Worm (Caenorhabditis elegans): ENCODE results near the gene fbxa-56.

fbxa-56 gene

DNA sequence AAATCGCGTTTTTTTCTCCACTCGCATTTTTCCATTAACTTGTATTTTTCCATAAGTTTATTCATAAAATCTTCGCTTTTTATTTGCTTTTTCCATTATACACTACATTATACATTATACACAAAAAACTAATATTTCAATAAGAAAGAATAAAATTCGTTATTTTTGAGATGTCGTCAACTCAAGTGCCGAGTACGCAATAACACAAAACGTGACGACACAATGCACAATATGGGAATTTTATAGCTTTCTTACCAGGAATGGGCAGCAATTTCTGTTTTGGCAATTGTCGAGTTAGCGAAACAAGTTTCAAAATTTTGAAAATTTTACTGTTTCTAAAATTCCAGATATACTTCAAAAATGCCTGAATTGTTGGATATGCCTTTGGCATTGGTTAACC is 14.3 kb upstream of the fbxa-56 start, which contains the start of gene fbxa-10:
Gene fbxa-10, plus strand, starts transcription at position 207 of the 400 bp plus-strand sequence.
- TF ChIP-seq unc-62 (GFP tag; optimal IDR thresholded peaks at IDR 0.05) = no peak
- no peak for TF ChIP-seq repo-1 (tag; optimal IDR thresholded peaks at IDR 0.05)
- no peak for TF ChIP-seq lin-35 (GFP tag; optimal IDR thresholded peaks at IDR 0.05)
- no peak for TF ChIP-seq lsl-1 (GFP tag; optimal IDR thresholded peaks at IDR 0.05)
- no peak for TF ChIP-seq lir-1 (GFP tag; conservative IDR thresholded peaks at IDR 0.05)
- TF ChIP-seq ztf-28 (GFP tag; IDR thresholded peaks at IDR 0.05) = no peak
- TF ChIP-seq ztf-26 (tag; optimal IDR thresholded peaks at IDR 0.05) = no peak
- no peak for TF ChIP-seq madf-10 (tag; optimal IDR thresholded peaks at IDR 0.05)
- no peak for TF ChIP-seq F33H1.4 (GFP tag; IDR thresholded peaks at IDR 0.05)
- TF ChIP-seq snpc-1.3 (tag; optimal IDR thresholded peaks at IDR 0.05; ENCODE audit: insufficient read depth) = no peak
- no peak for TF ChIP-seq B0035.1 (tag; optimal IDR thresholded peaks at IDR 0.05)
- TF ChIP-seq aptf-2 (GFP tag; conservative IDR thresholded peaks at IDR 0.05) = no peak
- TF ChIP-seq hmg-20 (GFP tag; IDR thresholded peaks at IDR 0.05) = no peak
- no peak for TF ChIP-seq F52B5.7 (tag; optimal IDR thresholded peaks at IDR 0.05)
- no peak for TF ChIP-seq chd-7 (tag; optimal IDR thresholded peaks at IDR 0.05)
- no peak for TF ChIP-seq ztf-18 (tag; optimal IDR thresholded peaks at IDR 0.05)
- no peak for TF ChIP-seq attf-5 (GFP tag; optimal IDR thresholded peaks at IDR 0.05)

DNA sequence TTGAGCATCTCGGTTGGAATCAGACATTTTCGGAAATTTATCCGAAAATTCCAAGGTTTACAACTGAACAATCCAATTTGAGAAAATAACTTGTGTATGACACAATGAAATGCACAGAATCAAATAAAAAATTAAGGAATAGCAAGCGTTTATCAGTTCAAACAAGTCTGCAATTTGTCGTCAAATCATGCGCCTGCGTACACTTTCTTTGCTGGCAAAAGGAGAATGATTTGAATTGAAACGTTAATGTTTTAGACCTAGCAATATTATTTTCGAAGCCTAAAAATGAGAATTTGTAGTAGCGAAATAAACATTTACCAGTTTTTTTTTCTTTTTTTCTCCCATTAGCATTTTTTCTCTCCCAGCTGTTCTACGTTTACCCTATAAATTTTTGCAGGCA is 12.6 kb upstream of the fbxa-56 start, which contains the start of the genes fbxa-67 and fbxa-11:
Gene fbxa-67, minus strand, starts transcription at position 199 of the 400 bp plus-strand sequence.
Gene fbxa-11, plus strand, starts transcription at position 398 of the 400 bp plus-strand sequence.
- no peak for TF ChIP-seq F57C9.4 (tag; optimal IDR thresholded peaks at IDR 0.05)
- no peak for TF ChIP-seq ztf-25 (GFP tag; IDR thresholded peaks at IDR 0.05)
- TF ChIP-seq mxl-1 (tag; optimal IDR thresholded peaks at IDR 0.05) = no peak

DNA sequence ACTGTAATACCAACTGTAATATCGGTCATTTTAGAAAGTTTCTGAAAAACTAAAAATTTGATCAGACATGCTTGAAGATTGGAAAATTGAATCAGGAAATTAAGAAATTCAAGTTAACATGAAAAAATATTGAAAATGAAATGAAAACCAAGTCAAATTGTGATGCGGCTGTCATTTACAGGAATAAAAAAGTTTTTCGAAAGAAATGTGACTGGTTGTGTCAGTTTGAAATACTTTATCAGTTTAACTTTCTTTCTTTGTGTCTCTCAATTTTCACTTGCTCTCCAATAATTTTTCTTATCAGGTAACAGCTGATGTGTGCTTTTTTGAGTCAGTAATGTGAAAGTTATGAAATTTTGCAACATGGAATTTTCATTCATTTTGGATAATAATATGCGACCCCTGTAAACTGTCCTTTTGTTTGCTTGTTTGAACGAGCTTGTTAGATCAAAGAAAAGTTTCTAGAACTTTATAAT is 8.4 kb upstream of the fbxa-56 start, which contains the start of gene fbxa-60:
Gene fbxa-60, minus strand, starts transcription at position 51 of the 476 bp plus-strand sequence.
- peak; percentile 88 for TF ChIP-seq cebp-1 (GFP tag; IDR thresholded peaks at IDR 0.05)
- TF ChIP-seq cebp-1 (tag; optimal IDR thresholded peaks at IDR 0.05) = peak; percentile 78
- TF ChIP-seq F22D6.2 (tag; optimal IDR thresholded peaks at IDR 0.05) = no peak
- peak; percentile 27 for TF ChIP-seq attf-5 (GFP tag; optimal IDR thresholded peaks at IDR 0.05)
- TF ChIP-seq nhr-80 (tag; optimal IDR thresholded peaks at IDR 0.05) = peak; percentile 79
- no peak for TF ChIP-seq ets-4 (GFP tag; optimal IDR thresholded peaks at IDR 0.05)
- TF ChIP-seq unc-62 (GFP tag; optimal IDR thresholded peaks at IDR 0.05) = peak; percentile 60
- no peak for TF ChIP-seq snpc-1.3 (tag; optimal IDR thresholded peaks at IDR 0.05; ENCODE audit: insufficient read depth)
- TF ChIP-seq ztf-6 (GFP tag; IDR thresholded peaks at IDR 0.05) = no peak

DNA sequence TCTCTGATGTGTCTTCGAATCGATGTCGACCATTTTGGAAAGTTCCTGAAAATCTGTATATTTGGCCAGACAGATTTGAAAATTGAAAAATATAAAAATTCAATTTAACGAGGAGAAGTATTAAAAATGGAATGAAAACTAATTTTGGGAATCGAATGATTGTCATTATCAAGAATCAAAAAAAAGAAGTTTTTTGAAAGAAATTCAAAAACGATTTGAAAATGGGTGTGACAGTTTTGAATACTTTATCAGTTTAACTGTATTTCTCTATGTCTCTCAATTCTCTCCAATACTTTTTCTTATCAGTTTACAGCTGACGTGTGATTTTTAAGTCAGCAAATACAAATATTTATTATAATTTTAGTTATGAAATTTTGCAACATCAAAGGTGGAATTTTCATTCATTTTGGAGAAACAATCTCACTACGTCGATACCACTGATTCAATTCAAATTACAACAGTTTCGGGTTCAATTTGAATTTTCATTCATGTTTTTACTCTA is 5.6 kb upstream of the fbxa-56 start, which contains the start of gene fbxa-59:
Gene fbxa-59, minus strand, starts transcription at position 51 of the 502 bp plus-strand sequence.
- TF ChIP-seq madf-6 (GFP tag; IDR thresholded peaks at IDR 0.05) (no peak), egl-18 (GFP tag; IDR thresholded peaks at IDR 0.05) (no peak), xnd-1 (tag; optimal IDR thresholded peaks at IDR 0.05) (no peak), madf-8 (GFP tag; conservative IDR thresholded peaks at IDR 0.05) (no peak), F57A8.1 (GFP tag; optimal IDR thresholded peaks at IDR 0.05) (no peak), snpc-3.4 (tag; optimal IDR thresholded peaks at IDR 0.05) (no peak), mxl-1 (tag; optimal IDR thresholded peaks at IDR 0.05) (no peak), lsy-27 (tag; optimal IDR thresholded peaks at IDR 0.05; ENCODE audit: borderline replicate concordance, insufficient read depth) (no peak), B0261.1 (tag; optimal IDR thresholded peaks at IDR 0.05) (no peak), nhr-27 (tag; optimal IDR thresholded peaks at IDR 0.05) (no peak), Y53F4B.3 (GFP tag; IDR thresholded peaks at IDR 0.05) (no peak), F37B4.10 (GFP tag; IDR thresholded peaks at IDR 0.05) (no peak), ZK185.1 (tag; optimal IDR thresholded peaks at IDR 0.05; ENCODE audit: poor library complexity, severe bottlenecking) (no peak), aptf-3 (GFP tag; IDR thresholded peaks at IDR 0.05) (no peak), nhr-80 (tag; optimal IDR thresholded peaks at IDR 0.05) (peak; percentile 55), lir-1 (GFP tag; conservative IDR thresholded peaks at IDR 0.05) (no peak), Y67H2A.10 (GFP tag; conservative IDR thresholded peaks at IDR 0.05) (no peak), attf-5 (GFP tag; optimal IDR thresholded peaks at IDR 0.05) (no peak), ceh-79 (tag; optimal IDR thresholded peaks at IDR 0.05) (no peak), rec-8 (tag; optimal IDR thresholded peaks at IDR 0.05) (no peak), unc-62 (GFP tag; optimal IDR thresholded peaks at IDR 0.05) (peak; percentile 67), zfh-2 (GFP tag; conservative IDR thresholded peaks at IDR 0.05) (no peak)
